Worm (Caenorhabditis elegans) whole organism, L1 larva: Measurements from ENCODE around the gene cul-5.

ENCODE experiments used
- C04F5.9 ChIP-seq: sonication (generic microtip); optimal IDR thresholded peaks from 2 replicates; lab custom pipeline; 2016; ENCODE audit warnings: missing genetic modification characterization, missing compliant biosample characterization
- C16A3.4 ChIP-seq: fragments of 150-350 bp; optimal IDR thresholded peaks from 2 replicates; lab custom pipeline; 2014; ENCODE audit warnings: missing biosample characterization, missing genetic modification characterization
- aly-2 ChIP-seq: fragments of 150-350 bp; optimal IDR thresholded peaks from 2 replicates; lab custom pipeline; 2014; ENCODE audit warnings: missing biosample characterization, missing genetic modification characterization
- ama-1 ChIP-seq: fragments of 150-350 bp; optimal IDR thresholded peaks from 2 replicates; lab custom pipeline; 2014
- blmp-1 ChIP-seq: fragments of 150-350 bp; optimal IDR thresholded peaks from 2 replicates; lab custom pipeline; 2014; ENCODE audit warnings: missing biosample characterization, missing genetic modification characterization
- ceh-8 ChIP-seq: fragments of 200-800 bp; sonication (Bioruptor generic); optimal IDR thresholded peaks from 2 replicates; lab custom pipeline; 2018; ENCODE audit warnings: mild to moderate bottlenecking, missing genetic modification characterization, moderate library complexity, missing compliant biosample characterization
- ceh-90 ChIP-seq: sonication (generic microtip); optimal IDR thresholded peaks from 2 replicates; lab custom pipeline; 2016; ENCODE audit warnings: missing genetic modification characterization, missing compliant biosample characterization
- dpl-1 ChIP-seq, 3 experiments: fragments of 150-350 bp in 2 of 3; sonication (generic microtip) in 1 of 3; optimal IDR thresholded peaks; 2 replicates each; lab custom pipeline; 2014 to 2017; ENCODE audit warnings: missing biosample characterization in 3 of 3, missing genetic modification characterization in 3 of 3, missing genetic modification reagents in 3 of 3
- dsc-1 ChIP-seq: sonication (generic microtip); optimal IDR thresholded peaks from 2 replicates; lab custom pipeline; 2016; ENCODE audit warnings: mild to moderate bottlenecking, missing genetic modification characterization, missing compliant biosample characterization
- efl-1 ChIP-seq, 4 experiments: fragments of 150-350 bp; optimal IDR thresholded peaks in 3 of 4; peaks in 1 of 4; 1 replicate in 1 of 4; 2 replicates in 3 of 4; lab custom pipeline; 2014; ENCODE audit warnings: missing biosample characterization in 2 of 4, missing genetic modification characterization in 2 of 4, missing genetic modification reagents in 2 of 4
- elt-2 ChIP-seq: sonication (generic microtip); optimal IDR thresholded peaks from 2 replicates; lab custom pipeline; 2016; ENCODE audit warnings: missing genetic modification characterization, mild to moderate bottlenecking, inconsistent platforms, missing compliant biosample characterization, missing genetic modification reagents
- elt-3 ChIP-seq, 6 experiments: fragments of 150-350 bp in 1 of 6; sonication (generic microtip); optimal IDR thresholded peaks; 2 replicates each; lab custom pipeline; 2017 to 2018; ENCODE audit warnings: missing biosample characterization in 6 of 6, missing genetic modification characterization in 6 of 6, inconsistent platforms in 1 of 6
- ets-5 ChIP-seq: fragments of 200-800 bp; sonication (Bioruptor generic); IDR thresholded peaks from 2 replicates; pipeline ENCODE4 v1.3.6; 2022; ENCODE audit warnings: missing genetic modification characterization, missing compliant biosample characterization
- fos-1 ChIP-seq: fragments of 150-350 bp; optimal IDR thresholded peaks from 2 replicates; lab custom pipeline; 2014; ENCODE audit warnings: missing biosample characterization, missing genetic modification characterization
- hlh-17 ChIP-seq: fragments of 200-800 bp; sonication (Bioruptor generic); optimal IDR thresholded peaks from 2 replicates; lab custom pipeline; 2018; ENCODE audit warnings: missing genetic modification characterization, mild to moderate bottlenecking, missing compliant biosample characterization, moderate library complexity, borderline replicate concordance
- hlh-4 ChIP-seq: sonication (generic microtip); optimal IDR thresholded peaks from 2 replicates; lab custom pipeline; 2016; ENCODE audit warnings: mild to moderate bottlenecking, missing genetic modification characterization, missing compliant biosample characterization
- lin-15B ChIP-seq: fragments of 150-350 bp; sonication (generic microtip); optimal IDR thresholded peaks from 3 replicates; lab custom pipeline; 2014; ENCODE audit warnings: missing biosample characterization, missing genetic modification characterization
- lin-35 ChIP-seq, 2 experiments: fragments of 150-350 bp; optimal IDR thresholded peaks; 2 replicates each; lab custom pipeline; 2014; ENCODE audit warnings: missing biosample characterization in 2 of 2, missing genetic modification characterization in 2 of 2, missing genetic modification reagents in 2 of 2
- lin-39 ChIP-seq: fragments of 150-350 bp; optimal IDR thresholded peaks from 2 replicates; lab custom pipeline; 2014; ENCODE audit warnings: missing biosample characterization, missing genetic modification reagents, missing genetic modification characterization
- lsy-2 ChIP-seq, 2 experiments: fragments of 150-350 bp; optimal IDR thresholded peaks; 2 replicates each; lab custom pipeline; 2014; ENCODE audit warnings: missing biosample characterization in 2 of 2, missing genetic modification characterization in 2 of 2
- mab-9 ChIP-seq: fragments of 200-800 bp; sonication (Bioruptor generic); IDR thresholded peaks from 2 replicates; pipeline ENCODE4 v1.3.6; 2022; ENCODE audit warnings: missing genetic modification reagents, missing genetic modification characterization, missing compliant biosample characterization
- mef-2 ChIP-seq: fragments of 150-350 bp; optimal IDR thresholded peaks from 2 replicates; lab custom pipeline; 2014; ENCODE audit warnings: missing biosample characterization, missing genetic modification characterization
- nhr-11 ChIP-seq: fragments of 150-350 bp; optimal IDR thresholded peaks from 2 replicates; lab custom pipeline; 2014; ENCODE audit warnings: missing biosample characterization, missing genetic modification characterization
- nhr-19 ChIP-seq: fragments of 200-800 bp; sonication (Bioruptor generic); conservative IDR thresholded peaks from 2 replicates; pipeline ENCODE4 v1.3.6; 2022; ENCODE audit warnings: missing genetic modification characterization, missing compliant biosample characterization
- nhr-20 ChIP-seq: sonication (generic microtip); optimal IDR thresholded peaks from 2 replicates; lab custom pipeline; 2016; ENCODE audit warnings: mild to moderate bottlenecking, missing genetic modification characterization, missing compliant biosample characterization
- nhr-237 ChIP-seq: fragments of 150-350 bp; optimal IDR thresholded peaks from 2 replicates; lab custom pipeline; 2014; ENCODE audit warnings: missing biosample characterization, missing genetic modification characterization
- nhr-71 ChIP-seq: sonication (generic microtip); optimal IDR thresholded peaks from 2 replicates; lab custom pipeline; 2016; ENCODE audit warnings: mild to moderate bottlenecking, missing genetic modification characterization, moderate library complexity, missing compliant biosample characterization
- nhr-77 ChIP-seq: fragments of 150-350 bp; optimal IDR thresholded peaks from 2 replicates; lab custom pipeline; 2014; ENCODE audit warnings: missing biosample characterization, missing genetic modification characterization
- nhr-90 ChIP-seq: sonication (generic microtip); optimal IDR thresholded peaks from 2 replicates; lab custom pipeline; 2016; ENCODE audit warnings: mild to moderate bottlenecking, missing genetic modification characterization, missing compliant biosample characterization; ENCODE audit not compliant: poor library complexity
- skn-1 ChIP-seq: fragments of 150-350 bp; optimal IDR thresholded peaks from 2 replicates; lab custom pipeline; 2014; ENCODE audit warnings: missing biosample characterization, missing genetic modification characterization
- snpc-4 ChIP-seq: fragments of 150-350 bp; optimal IDR thresholded peaks from 2 replicates; lab custom pipeline; 2014; ENCODE audit warnings: missing biosample characterization, missing genetic modification characterization
- snu-23 ChIP-seq: sonication (generic microtip); optimal IDR thresholded peaks from 2 replicates; lab custom pipeline; 2016; ENCODE audit warnings: missing genetic modification characterization, missing compliant biosample characterization
- unc-130 ChIP-seq: fragments of 150-350 bp; optimal IDR thresholded peaks from 2 replicates; lab custom pipeline; 2017; ENCODE audit warnings: missing biosample characterization, missing genetic modification characterization, inconsistent platforms
- unc-86 ChIP-seq: sonication (generic microtip); optimal IDR thresholded peaks from 2 replicates; lab custom pipeline; 2016; ENCODE audit warnings: missing genetic modification characterization, missing compliant biosample characterization
- ztf-11 ChIP-seq, 2 experiments: sonication (generic microtip); optimal IDR thresholded peaks; 2 replicates each; lab custom pipeline; 2016 to 2017; ENCODE audit warnings: missing genetic modification characterization in 2 of 2, missing biosample characterization in 1 of 2, missing compliant biosample characterization in 1 of 2
- ztf-4 ChIP-seq: fragments of 150-350 bp; optimal IDR thresholded peaks from 2 replicates; lab custom pipeline; 2014; ENCODE audit warnings: missing biosample characterization, missing genetic modification characterization

The cul-5 gene

DNA sequence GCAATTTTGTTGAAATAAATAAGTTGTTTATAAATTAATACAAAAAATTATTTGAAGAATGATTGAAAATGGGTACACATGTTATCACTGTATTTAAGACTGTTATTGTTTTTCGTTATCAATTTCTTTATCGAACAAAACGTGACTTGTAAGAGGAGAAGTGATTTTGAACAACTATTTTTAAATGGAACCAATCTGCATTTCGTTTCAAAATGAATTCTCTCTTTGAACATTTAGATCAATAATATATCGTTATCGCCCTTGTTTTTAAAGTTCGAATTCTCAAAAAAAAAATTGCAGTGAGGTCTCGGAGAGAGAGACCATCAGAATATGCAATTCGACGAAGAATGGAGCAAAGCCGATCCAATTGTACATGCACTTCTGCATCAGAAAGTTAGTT lies at the start of gene cul-5:
Gene cul-5 (plus strand): TSS at position 301 of the 400 bp plus-strand sequence.
- TF ChIP-seq mef-2 (tag; lab: Kevin White, UChicago): no peak
- TF ChIP-seq elt-2: peak; percentile 41

- TF ChIP-seq ceh-90 (tag; lab: Kevin White, UChicago): no peak
- no peak for TF ChIP-seq nhr-77
- TF ChIP-seq unc-130 (tag; lab: Kevin White, UChicago): no peak
- TF ChIP-seq lin-39 (tag; lab: Kevin White, UChicago): no peak
- TF ChIP-seq fos-1 (tag; lab: Kevin White, UChicago): no peak
- TF ChIP-seq nhr-19 (GFP tag; lab: Robert Waterston, UW): no peak
- TF ChIP-seq C04F5.9 (tag; lab: Kevin White, UChicago): no peak
- no peak for TF ChIP-seq hlh-17 (GFP tag; lab: Kevin White, UChicago)
- TF ChIP-seq ztf-11 (tag; optimal IDR thresholded peaks at IDR 0.05; lab: Kevin White, UChicago): no peak
- no peak for TF ChIP-seq snu-23 (GFP tag; lab: Kevin White, UChicago)
- no peak for TF ChIP-seq nhr-237 (tag; lab: Kevin White, UChicago)
- no peak for TF ChIP-seq elt-2
- TF ChIP-seq mab-9 (GFP tag; lab: Robert Waterston, UW): no peak
- TF ChIP-seq, all 84 proteins: peak for 0
Measured at ce11 chrV:10130195-10130594, 49.1 kb upstream of the cul-5 start, which contains the start of gene aos-1. TSS of gene aos-1 (minus strand) at chrV:10130295.

DNA sequence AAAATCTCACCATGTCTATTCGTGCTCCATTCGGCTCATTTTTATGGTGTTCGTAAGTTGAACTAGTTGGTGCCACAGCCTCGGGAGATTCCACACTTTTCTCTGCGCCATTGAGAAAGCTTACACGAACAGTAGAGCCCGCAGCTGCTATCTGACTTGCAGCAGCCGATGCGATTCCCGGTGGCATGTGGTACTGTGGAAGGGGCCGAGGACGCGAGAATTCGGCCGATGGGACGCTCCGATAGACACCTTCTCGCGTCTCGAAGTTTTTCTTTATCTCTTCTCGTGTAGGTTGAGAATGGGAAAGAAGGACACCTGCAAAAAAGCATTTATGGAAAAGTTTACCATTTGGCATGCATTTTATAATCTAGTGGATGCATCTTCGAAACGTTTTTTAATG lies 46.1 kb upstream of the cul-5 start:
- TF ChIP-seq ets-5 (GFP tag; lab: Robert Waterston, UW): no peak
- no peak for TF ChIP-seq nhr-71 (tag; lab: Kevin White, UChicago)
- no peak for TF ChIP-seq ztf-11 (tag; optimal IDR thresholded peaks at IDR 0.05; lab: Kevin White, UChicago)
- TF ChIP-seq mab-9 (GFP tag; lab: Robert Waterston, UW): no peak

DNA sequence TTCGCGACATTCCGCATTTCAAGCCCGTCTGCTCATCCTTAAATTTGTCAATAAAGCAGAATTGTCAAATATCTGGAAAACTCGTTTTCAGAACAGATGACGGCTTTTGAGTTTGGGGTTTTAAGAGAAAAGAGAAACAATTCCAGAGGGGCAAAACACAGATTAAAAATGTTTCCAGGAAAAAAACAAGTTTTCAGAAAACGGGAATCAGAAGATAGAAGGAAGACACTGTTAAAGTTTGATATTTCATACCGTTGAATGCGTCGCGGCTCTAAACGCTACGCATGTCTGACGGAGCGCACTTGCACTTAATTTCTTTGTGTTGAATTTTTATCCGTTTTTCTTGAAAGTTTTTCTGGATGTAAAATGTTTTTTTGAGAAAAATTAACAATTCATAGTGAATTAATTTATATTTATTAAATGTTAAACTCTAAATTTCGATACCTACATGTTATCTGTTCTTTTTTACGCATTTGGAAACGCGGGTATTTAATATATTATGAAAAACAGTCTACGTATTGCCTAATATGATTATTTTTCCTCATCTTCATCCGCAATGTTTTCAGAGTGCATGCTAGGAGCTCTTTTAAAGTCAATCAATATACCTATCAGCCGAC lies 45.1 kb upstream of the cul-5 start, which contains the start of the genes C08B6.18, wdr-20 and C08B6.8:
Gene C08B6.18 (minus strand): TSS at position 51 of the 617 bp plus-strand sequence.
Gene wdr-20 (minus strand): TSS at position 82 of the 617 bp plus-strand sequence.
Gene C08B6.8 (plus strand): TSS at position 567 of the 617 bp plus-strand sequence.
- TF ChIP-seq lin-35 (GFP tag; optimal IDR thresholded peaks at IDR 0.05; lab: Kevin White, UChicago): peak; percentile 46 to 69
- TF ChIP-seq mab-9 (GFP tag; lab: Robert Waterston, UW): no peak
- no peak for TF ChIP-seq unc-86
- TF ChIP-seq dsc-1 (tag; lab: Kevin White, UChicago): no peak
- no peak for TF ChIP-seq hlh-4
- TF ChIP-seq snu-23 (GFP tag; lab: Kevin White, UChicago): peak; percentile 15
- TF ChIP-seq lin-15B: peak; percentile 65
- TF ChIP-seq lsy-2 (tag; optimal IDR thresholded peaks at IDR 0.05; lab: Kevin White, UChicago): peak; percentile 21 to 65
- TF ChIP-seq ztf-11 (tag; optimal IDR thresholded peaks at IDR 0.05; lab: Kevin White, UChicago): no peak
- TF ChIP-seq elt-3 (tag; optimal IDR thresholded peaks at IDR 0.05; lab: Kevin White, UChicago): peak in 1 of 6 experiments; percentile 8
- TF ChIP-seq nhr-90 (tag; lab: Kevin White, UChicago): no peak
- TF ChIP-seq efl-1 (optimal IDR thresholded peaks at IDR 0.05; lab: Kevin White, UChicago): peak; percentile 28 to 30
- TF ChIP-seq efl-1 (GFP tag; optimal IDR thresholded peaks at IDR 0.05 in 1 of 2; lab: Kevin White, UChicago): peak; percentile 42 to 87
- TF ChIP-seq ztf-4: no peak
- TF ChIP-seq dpl-1 (GFP tag; optimal IDR thresholded peaks at IDR 0.05; lab: Kevin White, UChicago): peak in 2 of 3 experiments; percentile 21 to 58
- TF ChIP-seq C16A3.4: peak; percentile 47
- no peak for TF ChIP-seq ceh-8 (GFP tag; lab: Kevin White, UChicago)
- peak; percentile 61 for TF ChIP-seq snpc-4
- no peak for TF ChIP-seq aly-2 (tag; lab: Kevin White, UChicago)
- peak; percentile 4 for TF ChIP-seq nhr-20 (tag; lab: Kevin White, UChicago)
- TF ChIP-seq nhr-11: no peak
- TF ChIP-seq blmp-1 (tag; lab: Kevin White, UChicago): peak; percentile 19
- peak; percentile 42 for TF ChIP-seq skn-1 (tag; lab: Kevin White, UChicago)
- TF ChIP-seq ama-1: no peak
- TF ChIP-seq nhr-71 (tag; lab: Kevin White, UChicago): peak; percentile 3
